Fruit fly (Drosophila melanogaster): ENCODE measurements around the gene FMRFaR.

The FMRFaR gene

dm6 chr3L:3060054-3060979, 58.8 kb downstream of the FMRFaR start (continued):
- TF ChIP-seq Eip78C (GFP tag), result peak; percentile 100
- peak; percentile 100 for TF ChIP-seq Hr39 (GFP tag; optimal IDR thresholded peaks at IDR 0.05)
- peak; percentile 100 for TF ChIP-seq CG15336 (GFP tag; IDR thresholded peaks at IDR 0.05)
- peak; percentile 96 for TF ChIP-seq fkh (GFP tag; optimal IDR thresholded peaks at IDR 0.05)
- TF ChIP-seq CG10631 (GFP tag; optimal IDR thresholded peaks at IDR 0.05), result peak; percentile 100
- TF ChIP-seq Hr4 (GFP tag; optimal IDR thresholded peaks at IDR 0.05), result peak; percentile 100
- peak; percentile 99 for TF ChIP-seq CG3032 (tag; optimal IDR thresholded peaks at IDR 0.05)
- TF ChIP-seq fd59A (GFP tag; optimal IDR thresholded peaks at IDR 0.05), result peak; percentile 99
- TF ChIP-seq achi (GFP tag; optimal IDR thresholded peaks at IDR 0.05), result peak; percentile 99
- TF ChIP-seq CG6808 (GFP tag; optimal IDR thresholded peaks at IDR 0.05), result peak; percentile 97
- peak; percentile 98 for TF ChIP-seq fd85E (GFP tag; optimal IDR thresholded peaks at IDR 0.05)
- peak; percentile 100 for TF ChIP-seq Met (GFP tag; optimal IDR thresholded peaks at IDR 0.05)
- TF ChIP-seq CG10669 (GFP tag; optimal IDR thresholded peaks at IDR 0.05), result peak; percentile 99
- peak; percentile 100 for TF ChIP-seq CG32006 (GFP tag; optimal IDR thresholded peaks at IDR 0.05)
- TF ChIP-seq dac (GFP tag; optimal IDR thresholded peaks at IDR 0.05), result peak; percentile 99
- peak; percentile 99 for TF ChIP-seq Hr38 (GFP tag; optimal IDR thresholded peaks at IDR 0.05)
- peak; percentile 100 for TF ChIP-seq CG8632 (GFP tag; optimal IDR thresholded peaks at IDR 0.05)
- peak; percentile 99 for TF ChIP-seq Ets96B (tag; optimal IDR thresholded peaks at IDR 0.05)
- peak; percentile 98 for TF ChIP-seq CG6854 (GFP tag; optimal IDR thresholded peaks at IDR 0.05)
- peak; percentile 100 for TF ChIP-seq acj6 (GFP tag; optimal IDR thresholded peaks at IDR 0.05)
- peak; percentile 100 for TF ChIP-seq CG3919 (GFP tag; optimal IDR thresholded peaks at IDR 0.05)
- TF ChIP-seq Sox102F (GFP tag; optimal IDR thresholded peaks at IDR 0.05), result peak; percentile 100
- peak; percentile 100 for TF ChIP-seq net (GFP tag; optimal IDR thresholded peaks at IDR 0.05)
- peak; percentile 97 for TF ChIP-seq Blimp-1 (GFP tag; optimal IDR thresholded peaks at IDR 0.05)
- peak; percentile 94 to 97 for TF ChIP-seq ss (GFP tag; optimal IDR thresholded peaks at IDR 0.05)
